Fruit fly (Drosophila melanogaster): ENCODE results near the gene Saf-B.
A peak's percentile ranks its signal among the peaks of the same experiment; 100 is the strongest.

Saf-B gene

DNA sequence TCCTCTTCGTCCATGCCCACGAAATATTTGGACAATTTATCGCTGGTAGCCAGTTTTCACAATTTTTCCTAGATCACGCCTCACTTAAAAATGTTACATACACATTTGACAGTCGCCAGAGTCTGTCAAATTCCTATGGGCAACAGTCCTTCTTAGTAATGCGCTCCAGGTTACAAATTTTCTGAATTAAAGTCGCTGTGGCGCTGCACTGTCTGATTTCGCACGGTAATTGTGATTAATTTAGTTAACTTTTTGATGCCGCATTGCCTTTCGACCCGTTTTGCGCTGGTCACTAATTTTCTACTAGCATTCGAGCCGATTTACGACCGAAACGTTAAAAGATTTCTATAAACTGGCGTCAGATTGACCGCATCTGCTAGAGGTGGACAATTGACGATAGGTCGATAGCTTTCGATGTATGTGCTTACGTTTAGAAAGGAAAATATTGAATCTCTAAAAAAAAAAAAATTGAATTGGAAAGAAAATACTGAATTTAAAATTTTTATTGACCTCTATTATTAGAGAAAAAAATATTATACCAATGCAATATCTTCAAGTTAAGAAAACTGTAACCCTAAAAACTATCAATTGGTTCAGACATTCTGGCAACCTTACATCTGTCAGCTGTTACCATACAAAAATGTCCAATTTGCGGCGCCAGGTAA lies 3.5 kb upstream of the Saf-B start, which contains the start of the genes lili and CG34150 (continued):
- peak; percentile 70 for TF ChIP-seq ems (GFP tag; optimal IDR thresholded peaks at IDR 0.05)
- TF ChIP-seq dimm (GFP tag; IDR thresholded peaks at IDR 0.05), result no peak
- TF ChIP-seq NC2α (GFP tag; optimal IDR thresholded peaks at IDR 0.05), result no peak
- TF ChIP-seq ERR (GFP tag; optimal IDR thresholded peaks at IDR 0.05), result peak; percentile 62
- peak; percentile 38 for TF ChIP-seq CTCF (GFP tag; optimal IDR thresholded peaks at IDR 0.05)
- peak; percentile 79 for TF ChIP-seq CG15514 (GFP tag; optimal IDR thresholded peaks at IDR 0.05)
- TF ChIP-seq luna (GFP tag; optimal IDR thresholded peaks at IDR 0.05), result peak; percentile 47
- peak; percentile 32 for TF ChIP-seq lbe (GFP tag; optimal IDR thresholded peaks at IDR 0.05)
- peak; percentile 71 for TF ChIP-seq CG10462 (GFP tag; optimal IDR thresholded peaks at IDR 0.05)
- TF ChIP-seq CG18619 (GFP tag; optimal IDR thresholded peaks at IDR 0.05), result peak; percentile 42
- TF ChIP-seq psq (GFP tag; optimal IDR thresholded peaks at IDR 0.05), result peak; percentile 57
- 0 out of 2 replicates have a peak, but pooled peaks have one; percentile 39 for TF ChIP-seq ro (GFP tag; IDR thresholded peaks at IDR 0.05)
- TF ChIP-seq pita (GFP tag; optimal IDR thresholded peaks at IDR 0.05), result no peak
- TF ChIP-seq croc (GFP tag; conservative IDR thresholded peaks at IDR 0.05), result peak; percentile 37; the same call in 2 of the 3 replicates
- no peak for TF ChIP-seq crol (GFP tag; IDR thresholded peaks at IDR 0.05)
- TF ChIP-seq nerfin-1 (tag; optimal IDR thresholded peaks at IDR 0.05), result peak; percentile 97
- no peak for TF ChIP-seq dati (GFP tag; IDR thresholded peaks at IDR 0.05)
- no peak for TF ChIP-seq CG15011 (GFP tag; optimal IDR thresholded peaks at IDR 0.05)
- peak; percentile 71 for TF ChIP-seq CG10543 (GFP tag; optimal IDR thresholded peaks at IDR 0.05)
- TF ChIP-seq CG12299 (tag; optimal IDR thresholded peaks at IDR 0.05), result peak; percentile 48
- no peak for TF ChIP-seq CG11695 (GFP tag; IDR thresholded peaks at IDR 0.05)
- peak; percentile 82 for TF ChIP-seq nmo (GFP tag; optimal IDR thresholded peaks at IDR 0.05)
- peak; percentile 89 for TF ChIP-seq unc-4 (GFP tag; IDR thresholded peaks at IDR 0.05; ENCODE audit: partially characterized antibody)
- TF ChIP-seq Ravus (GFP tag; IDR thresholded peaks at IDR 0.05), result no peak
- TF ChIP-seq exex (tag; optimal IDR thresholded peaks at IDR 0.05), result no peak
- peak; percentile 60 for TF ChIP-seq CG4730 (GFP tag; IDR thresholded peaks at IDR 0.05)
- TF ChIP-seq Fer2 (tag; optimal IDR thresholded peaks at IDR 0.05), result peak; percentile 81
- peak; percentile 58 for TF ChIP-seq Lhr (GFP tag; optimal IDR thresholded peaks at IDR 0.05)
- TF ChIP-seq CG1024 (GFP tag; IDR thresholded peaks at IDR 0.05), result peak; percentile 57
- peak; percentile 61 for TF ChIP-seq pum (GFP tag; optimal IDR thresholded peaks at IDR 0.05)
- TF ChIP-seq Blimp-1 (GFP tag; optimal IDR thresholded peaks at IDR 0.05), result peak; percentile 76
- no peak for TF ChIP-seq Vsx1 (GFP tag; optimal IDR thresholded peaks at IDR 0.05)
- TF ChIP-seq D19A (tag; optimal IDR thresholded peaks at IDR 0.05), result no peak
- peak; percentile 72 for TF ChIP-seq CG9727 (GFP tag; optimal IDR thresholded peaks at IDR 0.05)
- TF ChIP-seq jing (GFP tag; optimal IDR thresholded peaks at IDR 0.05), result no peak
- TF ChIP-seq da (GFP tag; optimal IDR thresholded peaks at IDR 0.05), result peak; percentile 22
- TF ChIP-seq CG6175 (GFP tag; IDR thresholded peaks at IDR 0.05), result no peak
- no peak for TF ChIP-seq CG14965 (GFP tag; optimal IDR thresholded peaks at IDR 0.05; ENCODE audit: borderline replicate concordance)
- peak; percentile 58; the same call in 1 of the 2 replicates for TF ChIP-seq ato (GFP tag; IDR thresholded peaks at IDR 0.05; ENCODE audit: partially characterized antibody)
- peak; percentile 33 for TF ChIP-seq jumu (GFP tag; optimal IDR thresholded peaks at IDR 0.05)
- TF ChIP-seq CG15479 (GFP tag; optimal IDR thresholded peaks at IDR 0.05), result no peak
- no peak for TF ChIP-seq pan (optimal IDR thresholded peaks at IDR 0.05)
- peak in 1 of 2 experiments; percentile 67 for TF ChIP-seq pan (GFP tag; optimal IDR thresholded peaks at IDR 0.05 in 1 of 2, IDR thresholded peaks at IDR 0.05 in 1 of 2)
- TF ChIP-seq yki (optimal IDR thresholded peaks at IDR 0.05), result no peak
- TF ChIP-seq Hr39 (optimal IDR thresholded peaks at IDR 0.05), result no peak
- TF ChIP-seq br (optimal IDR thresholded peaks at IDR 0.05), result no peak
- TF ChIP-seq pros (GFP tag; optimal IDR thresholded peaks at IDR 0.05), result no peak
- no peak for TF ChIP-seq rib (GFP tag; IDR thresholded peaks at IDR 0.05)
- no peak for TF ChIP-seq Dfd (GFP tag; optimal IDR thresholded peaks at IDR 0.05)
- peak; percentile 55 for TF ChIP-seq Antp (GFP tag; optimal IDR thresholded peaks at IDR 0.05)
- peak; percentile 81 for TF ChIP-seq Ptx1 (GFP tag; IDR thresholded peaks at IDR 0.05)
- TF ChIP-seq CG6813 (GFP tag; optimal IDR thresholded peaks at IDR 0.05), result no peak

All from whole organism, embryonic.